Worm (Caenorhabditis elegans): ENCODE measurements around the gene nlp-69.

DNA sequence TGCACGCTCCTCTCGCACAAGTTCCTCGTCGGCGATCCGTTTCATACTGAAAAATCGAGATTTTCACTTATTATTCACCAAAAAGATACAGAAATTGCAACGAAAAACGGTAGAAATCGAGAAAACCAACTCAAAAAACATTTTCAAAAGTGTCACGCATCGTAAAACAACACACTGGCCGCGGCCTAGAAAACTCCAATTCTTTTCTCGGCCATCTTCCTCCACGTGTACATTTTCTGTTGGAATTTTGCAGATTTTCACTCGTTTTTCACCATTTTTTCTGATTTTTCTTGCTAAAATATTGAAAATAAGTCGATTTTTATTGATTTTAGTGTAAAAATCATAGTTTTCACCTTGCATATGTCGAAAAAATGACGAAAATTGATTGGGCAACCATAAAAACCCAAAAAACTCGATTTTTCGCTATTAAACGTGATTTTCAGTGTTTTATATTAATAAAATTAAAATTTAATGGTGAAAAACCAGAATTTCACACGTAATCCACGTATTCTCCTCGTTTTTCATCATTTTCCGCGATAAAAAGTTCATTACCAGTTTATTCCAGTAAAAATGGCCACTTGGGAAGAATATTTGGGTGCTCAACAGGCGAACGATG, 4.0 kb downstream of the nlp-69 start, which contains the start of the genes dcs-1 and sec-23:
- TF ChIP-seq him-1 (tag; optimal IDR thresholded peaks at IDR 0.05): no peak
- TF ChIP-seq W03F9.2 (tag; optimal IDR thresholded peaks at IDR 0.05): peak; percentile 17
- TF ChIP-seq dao-5 (tag; optimal IDR thresholded peaks at IDR 0.05): no peak

Measured in whole organism, L4/young adult.